Fruit fly (Drosophila melanogaster): ENCODE measurements around the gene Nckx30C.

The Nckx30C gene

dm6 chr2L:9736000-9736695 lies 10.1 kb downstream of the Nckx30C start, which contains the start of gene CG13117 (continued):
- TF ChIP-seq CG31627 (GFP tag; optimal IDR thresholded peaks at IDR 0.05) (peak; percentile 59), dsx (GFP tag; optimal IDR thresholded peaks at IDR 0.05; ENCODE audit: poor library complexity, severe bottlenecking) (no peak), CG7368 (GFP tag; optimal IDR thresholded peaks at IDR 0.05) (peak; percentile 5), CG10669 (GFP tag; optimal IDR thresholded peaks at IDR 0.05) (peak; percentile 23), cyc (GFP tag; optimal IDR thresholded peaks at IDR 0.05) (peak; percentile 55), CG8119 (GFP tag; IDR thresholded peaks at IDR 0.05) (peak; percentile 31; the same call in 1 of the 3 replicates), Eip78C (GFP tag) (peak; percentile 89), fkh (GFP tag; optimal IDR thresholded peaks at IDR 0.05) (no peak), CG34406 (GFP tag; optimal IDR thresholded peaks at IDR 0.05) (peak; percentile 48), CG6792 (GFP tag; optimal IDR thresholded peaks at IDR 0.05) (peak; percentile 55), Hr4 (GFP tag; optimal IDR thresholded peaks at IDR 0.05) (peak; percentile 49), CG6276 (GFP tag; optimal IDR thresholded peaks at IDR 0.05) (peak; percentile 37), spab (GFP tag; optimal IDR thresholded peaks at IDR 0.05) (peak; percentile 35), vri (GFP tag; optimal IDR thresholded peaks at IDR 0.05) (no peak), Eip75B (GFP tag; optimal IDR thresholded peaks at IDR 0.05) (peak; percentile 49), Blimp-1 (GFP tag; optimal IDR thresholded peaks at IDR 0.05) (peak; percentile 12), acj6 (GFP tag; optimal IDR thresholded peaks at IDR 0.05) (peak; percentile 42), Ets21C (GFP tag; optimal IDR thresholded peaks at IDR 0.05) (peak; percentile 37), Gug (GFP tag; IDR thresholded peaks at IDR 0.05) (peak; percentile 22; the same call in 1 of the 2 replicates), Hr39 (GFP tag; optimal IDR thresholded peaks at IDR 0.05) (peak; percentile 48), CG3032 (tag; optimal IDR thresholded peaks at IDR 0.05) (peak; percentile 32), Sox14 (GFP tag; optimal IDR thresholded peaks at IDR 0.05) (peak; percentile 29), net (GFP tag; optimal IDR thresholded peaks at IDR 0.05) (peak; percentile 56), CG8319 (GFP tag; optimal IDR thresholded peaks at IDR 0.05) (peak; percentile 5), lz (GFP tag; optimal IDR thresholded peaks at IDR 0.05) (peak; percentile 65), CG9139 (GFP tag; optimal IDR thresholded peaks at IDR 0.05) (no peak), Sox102F (GFP tag; optimal IDR thresholded peaks at IDR 0.05) (peak; percentile 25), fd59A (GFP tag; optimal IDR thresholded peaks at IDR 0.05) (peak; percentile 51), Lpt (GFP tag; optimal IDR thresholded peaks at IDR 0.05) (no peak), Eip93F (GFP tag; optimal IDR thresholded peaks at IDR 0.05) (no peak), CG16779 (tag; optimal IDR thresholded peaks at IDR 0.05) (no peak)

dm6 chr2L:9734134-9734533 lies 12.2 kb downstream of the Nckx30C start:
- no peak for TF ChIP-seq CG10631 (GFP tag; optimal IDR thresholded peaks at IDR 0.05)
- TF ChIP-seq Blimp-1 (GFP tag; optimal IDR thresholded peaks at IDR 0.05), result no peak
- TF ChIP-seq eg (GFP tag; IDR thresholded peaks at IDR 0.05), result 0 out of 3 replicates have a peak, but pooled peaks have one; percentile 21
- peak; percentile 25 for TF ChIP-seq CG6854 (GFP tag; optimal IDR thresholded peaks at IDR 0.05)
- no peak for TF ChIP-seq Hr39 (GFP tag; optimal IDR thresholded peaks at IDR 0.05)
- TF ChIP-seq CG6163 (GFP tag; IDR thresholded peaks at IDR 0.05), result peak; percentile 44; the same call in 1 of the 3 replicates
- peak; percentile 26 for TF ChIP-seq CG1621 (tag; optimal IDR thresholded peaks at IDR 0.05)
- TF ChIP-seq esn (GFP tag; optimal IDR thresholded peaks at IDR 0.05), result no peak
- no peak for TF ChIP-seq Sox102F (GFP tag; optimal IDR thresholded peaks at IDR 0.05)
- TF ChIP-seq Hr38 (GFP tag; optimal IDR thresholded peaks at IDR 0.05), result no peak
- TF ChIP-seq ss (GFP tag; optimal IDR thresholded peaks at IDR 0.05), result peak in 1 of 2 experiments; percentile 8
- TF ChIP-seq pdm3 (GFP tag; optimal IDR thresholded peaks at IDR 0.05), result peak; percentile 19
- TF ChIP-seq CG11762 (GFP tag; optimal IDR thresholded peaks at IDR 0.05; ENCODE audit: insufficient read depth), result no peak
- peak; percentile 37 for TF ChIP-seq CG7368 (GFP tag; optimal IDR thresholded peaks at IDR 0.05)
- TF ChIP-seq salr (GFP tag; optimal IDR thresholded peaks at IDR 0.05), result peak in 1 of 2 experiments; percentile 28
- TF ChIP-seq Sox15 (GFP tag; optimal IDR thresholded peaks at IDR 0.05), result no peak
- TF ChIP-seq CG34406 (GFP tag; optimal IDR thresholded peaks at IDR 0.05), result peak; percentile 38
- no peak for TF ChIP-seq Eip93F (GFP tag; optimal IDR thresholded peaks at IDR 0.05)
- TF ChIP-seq CG10669 (GFP tag; optimal IDR thresholded peaks at IDR 0.05), result peak; percentile 20
- no peak for TF ChIP-seq fd59A (GFP tag; optimal IDR thresholded peaks at IDR 0.05)
- peak; percentile 47 for TF ChIP-seq CG3919 (GFP tag; optimal IDR thresholded peaks at IDR 0.05)
- TF ChIP-seq achi (GFP tag; optimal IDR thresholded peaks at IDR 0.05), result peak; percentile 15
- TF ChIP-seq Eip78C (GFP tag), result peak; percentile 77
- TF ChIP-seq CG8632 (GFP tag; optimal IDR thresholded peaks at IDR 0.05), result peak; percentile 21
- no peak for TF ChIP-seq CG3032 (tag; optimal IDR thresholded peaks at IDR 0.05)
- no peak for TF ChIP-seq CG11902 (GFP tag; optimal IDR thresholded peaks at IDR 0.05)

All from whole organism, prepupa.